Fruit fly (Drosophila melanogaster): ENCODE data around the gene subdued.

The subdued gene

DNA sequence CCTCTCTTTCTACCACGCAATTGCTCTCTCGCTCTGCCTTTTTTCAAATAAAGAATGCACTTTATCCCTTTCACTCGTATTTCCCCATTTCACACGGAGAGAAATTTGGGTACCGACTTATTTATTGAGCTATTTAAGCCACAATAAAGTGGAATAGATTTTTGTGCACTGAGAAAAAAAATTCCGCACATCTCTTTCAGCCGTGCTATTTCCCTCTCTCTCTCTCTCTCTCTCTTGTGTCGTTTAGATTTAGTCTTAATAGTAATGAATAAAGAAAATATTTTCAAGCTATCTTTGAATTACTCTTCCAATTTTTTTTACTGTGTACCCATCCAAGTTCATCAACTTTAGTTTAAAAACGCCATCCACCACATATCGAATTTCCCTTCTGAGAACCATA, 18.9 kb downstream of the subdued start (continued):
- TF ChIP-seq CG11560 (tag; IDR thresholded peaks at IDR 0.05), result no peak
- TF ChIP-seq Dbx (GFP tag; IDR thresholded peaks at IDR 0.05), result peak; percentile 55; the same call in 1 of the 3 replicates
- peak; percentile 58 for TF ChIP-seq CG2120 (GFP tag; optimal IDR thresholded peaks at IDR 0.05)
- TF ChIP-seq HHEX (GFP tag; optimal IDR thresholded peaks at IDR 0.05), result peak; percentile 65
- TF ChIP-seq cato (GFP tag; optimal IDR thresholded peaks at IDR 0.05; ENCODE audit: borderline replicate concordance), result peak; percentile 32
- peak; percentile 45 for TF ChIP-seq sob (GFP tag; IDR thresholded peaks at IDR 0.05)
- no peak for TF ChIP-seq CG5953 (GFP tag; IDR thresholded peaks at IDR 0.05)
- TF ChIP-seq en (GFP tag; optimal IDR thresholded peaks at IDR 0.05), result no peak
- peak; percentile 44 for TF ChIP-seq Vsx1 (GFP tag; optimal IDR thresholded peaks at IDR 0.05)
- TF ChIP-seq CG1024 (GFP tag; IDR thresholded peaks at IDR 0.05), result no peak
- peak; percentile 40 for TF ChIP-seq tx (GFP tag; optimal IDR thresholded peaks at IDR 0.05)
- peak; percentile 48 for TF ChIP-seq oc (tag; optimal IDR thresholded peaks at IDR 0.05)
- TF ChIP-seq HLH3B (GFP tag; IDR thresholded peaks at IDR 0.05), result peak; percentile 63
- peak; percentile 56 for TF ChIP-seq nau (GFP tag; optimal IDR thresholded peaks at IDR 0.05)
- no peak for TF ChIP-seq yki (optimal IDR thresholded peaks at IDR 0.05)
- 0 out of 3 replicates have a peak, but pooled peaks have one; percentile 41 for TF ChIP-seq otp (GFP tag; IDR thresholded peaks at IDR 0.05)
- peak; percentile 68 for TF ChIP-seq row (GFP tag; IDR thresholded peaks at IDR 0.05)
- TF ChIP-seq wek (GFP tag; optimal IDR thresholded peaks at IDR 0.05), result no peak
- 0 out of 3 replicates have a peak, but pooled peaks have one; percentile 51 for TF ChIP-seq C15 (GFP tag; IDR thresholded peaks at IDR 0.05)
- peak; percentile 47 for TF ChIP-seq CG7786 (GFP tag; optimal IDR thresholded peaks at IDR 0.05)
- TF ChIP-seq CG3838 (GFP tag; optimal IDR thresholded peaks at IDR 0.05), result no peak
- TF ChIP-seq CG17912 (GFP tag; optimal IDR thresholded peaks at IDR 0.05), result no peak
- no peak for TF ChIP-seq Neu2 (GFP tag; optimal IDR thresholded peaks at IDR 0.05; ENCODE audit: borderline replicate concordance)
- TF ChIP-seq CG30403 (GFP tag; optimal IDR thresholded peaks at IDR 0.05), result peak; percentile 62
- no peak for TF ChIP-seq CG6791 (GFP tag; IDR thresholded peaks at IDR 0.05; ENCODE audit: partially characterized antibody)
- no peak for TF ChIP-seq CG12299 (tag; optimal IDR thresholded peaks at IDR 0.05)
- TF ChIP-seq btn (GFP tag; optimal IDR thresholded peaks at IDR 0.05), result no peak
- peak; percentile 17; the same call in 1 of the 2 replicates for TF ChIP-seq CG7372 (GFP tag; IDR thresholded peaks at IDR 0.05)
- peak; percentile 45 for TF ChIP-seq CG12769 (tag; optimal IDR thresholded peaks at IDR 0.05)
- TF ChIP-seq maf-S (GFP tag; optimal IDR thresholded peaks at IDR 0.05), result peak; percentile 62
- TF ChIP-seq zf30C (GFP tag; optimal IDR thresholded peaks at IDR 0.05), result no peak
- TF ChIP-seq CG17359 (tag; optimal IDR thresholded peaks at IDR 0.05), result peak; percentile 60
- no peak for TF ChIP-seq CG14860 (GFP tag; IDR thresholded peaks at IDR 0.05; ENCODE audit: partially characterized antibody)
- peak; percentile 35; the same call in 1 of the 3 replicates for TF ChIP-seq CG2889 (GFP tag; IDR thresholded peaks at IDR 0.05)
- peak; percentile 48 for TF ChIP-seq fu2 (GFP tag; optimal IDR thresholded peaks at IDR 0.05)
- no peak for TF ChIP-seq CG10543 (GFP tag; optimal IDR thresholded peaks at IDR 0.05)
- no peak for TF ChIP-seq CG33557 (GFP tag; optimal IDR thresholded peaks at IDR 0.05)
- TF ChIP-seq h (optimal IDR thresholded peaks at IDR 0.05), result no peak
- no peak for TF ChIP-seq B-H2 (GFP tag; optimal IDR thresholded peaks at IDR 0.05)
- no peak for TF ChIP-seq CG34224 (GFP tag; IDR thresholded peaks at IDR 0.05; ENCODE audit: partially characterized antibody)
- TF ChIP-seq bab2 (GFP tag; optimal IDR thresholded peaks at IDR 0.05), result peak; percentile 72
- TF ChIP-seq grau (tag; optimal IDR thresholded peaks at IDR 0.05), result peak; percentile 56
- 0 out of 2 replicates have a peak, but pooled peaks have one; percentile 37 for TF ChIP-seq CG17612 (GFP tag; IDR thresholded peaks at IDR 0.05)
- peak; percentile 47 for TF ChIP-seq Fer3 (tag; optimal IDR thresholded peaks at IDR 0.05)
- TF ChIP-seq vvl (GFP tag; IDR thresholded peaks at IDR 0.05), result peak; percentile 73; the same call in 1 of the 2 replicates
- no peak for TF ChIP-seq sima (GFP tag; optimal IDR thresholded peaks at IDR 0.05)
- peak; percentile 46 for TF ChIP-seq CG12744 (GFP tag; optimal IDR thresholded peaks at IDR 0.05)
- TF ChIP-seq klu (GFP tag; IDR thresholded peaks at IDR 0.05), result no peak
- no peak for TF ChIP-seq aop (GFP tag; IDR thresholded peaks at IDR 0.05)
- no peak for TF ChIP-seq Hr39 (optimal IDR thresholded peaks at IDR 0.05)
- TF ChIP-seq schlank (tag; optimal IDR thresholded peaks at IDR 0.05), result no peak
- peak; percentile 32 for TF ChIP-seq Side (GFP tag; optimal IDR thresholded peaks at IDR 0.05)

Measured in whole organism, embryonic.